Fruit fly (Drosophila melanogaster): ENCODE measurements around the gene CG15599.

CG15599 gene

dm6 chrX:15642056-15642455, 46.6 kb downstream of the CG15599 start (continued):
- TF ChIP-seq dl (GFP tag; optimal IDR thresholded peaks at IDR 0.05; ENCODE audit: insufficient read depth in 1 of 2, partially characterized antibody in 2 of 2) (no peak), CG9705 (GFP tag; optimal IDR thresholded peaks at IDR 0.05) (no peak), sv (GFP tag; optimal IDR thresholded peaks at IDR 0.05) (no peak), Sp1 (GFP tag; optimal IDR thresholded peaks at IDR 0.05) (peak; percentile 78)

dm6 chrX:15639929-15640328, 48.7 kb downstream of the CG15599 start:
- TF ChIP-seq Dif (GFP tag; optimal IDR thresholded peaks at IDR 0.05; ENCODE audit: partially characterized antibody) (no peak), Jra (GFP tag; optimal IDR thresholded peaks at IDR 0.05) (no peak), h (GFP tag; optimal IDR thresholded peaks at IDR 0.05) (peak; percentile 14), Dfd (GFP tag; optimal IDR thresholded peaks at IDR 0.05) (no peak), CG9705 (GFP tag; optimal IDR thresholded peaks at IDR 0.05) (no peak), usp (GFP tag; optimal IDR thresholded peaks at IDR 0.05) (no peak), OdsH (GFP tag; optimal IDR thresholded peaks at IDR 0.05) (peak; percentile 8), tai (GFP tag; optimal IDR thresholded peaks at IDR 0.05) (no peak), HLH106 (tag; optimal IDR thresholded peaks at IDR 0.05) (no peak), Vsx2 (GFP tag; optimal IDR thresholded peaks at IDR 0.05; ENCODE audit: partially characterized antibody) (no peak), rgr (GFP tag; optimal IDR thresholded peaks at IDR 0.05) (peak; percentile 53), Mio (GFP tag; optimal IDR thresholded peaks at IDR 0.05) (no peak), Sp1 (GFP tag; optimal IDR thresholded peaks at IDR 0.05) (peak; percentile 7), ey (GFP tag; optimal IDR thresholded peaks at IDR 0.05) (no peak), CG32264 (GFP tag; optimal IDR thresholded peaks at IDR 0.05) (no peak), fru (GFP tag; optimal IDR thresholded peaks at IDR 0.05) (no peak), psq (GFP tag; optimal IDR thresholded peaks at IDR 0.05) (peak; percentile 19), CrebA (GFP tag; optimal IDR thresholded peaks at IDR 0.05; ENCODE audit: borderline replicate concordance) (no peak), Hr78 (GFP tag; optimal IDR thresholded peaks at IDR 0.05) (no peak), pan (optimal IDR thresholded peaks at IDR 0.05) (no peak), Hnf4 (GFP tag; optimal IDR thresholded peaks at IDR 0.05) (peak; percentile 25), Abd-B (GFP tag; optimal IDR thresholded peaks at IDR 0.05) (no peak), dsf (GFP tag; optimal IDR thresholded peaks at IDR 0.05; ENCODE audit: borderline replicate concordance) (no peak), sv (GFP tag; optimal IDR thresholded peaks at IDR 0.05) (no peak), brk (GFP tag; optimal IDR thresholded peaks at IDR 0.05) (no peak), foxo (GFP tag; optimal IDR thresholded peaks at IDR 0.05) (no peak), br (GFP tag; optimal IDR thresholded peaks at IDR 0.05) (no peak)

dm6 chrX:15639017-15639416, 49.6 kb downstream of the CG15599 start:
- TF ChIP-seq GATAd (GFP tag; optimal IDR thresholded peaks at IDR 0.05): no peak
